Fruit fly (Drosophila melanogaster) whole organism, adult: ENCODE measurements around the gene Pif1.
A peak's percentile ranks its signal among the peaks of the same experiment; 100 is the strongest.

Source experiments
- CG11617 ChIP-seq: fragments of 200-800 bp; sonication (Bioruptor generic); optimal IDR thresholded peaks from 2 replicates; lab custom pipeline; 2017; ENCODE audit warnings: mild to moderate bottlenecking, missing biosample characterization, missing genetic modification reagents, missing genetic modification characterization
- CG12768 ChIP-seq: fragments of 200-800 bp; sonication (Bioruptor generic); optimal IDR thresholded peaks from 2 replicates; lab custom pipeline; 2017; ENCODE audit warnings: missing biosample characterization, missing genetic modification characterization, mild to moderate bottlenecking, moderate library complexity, missing genetic modification reagents
- CG14711 ChIP-seq: fragments of 200-800 bp; sonication (Bioruptor generic); optimal IDR thresholded peaks from 2 replicates; lab custom pipeline; 2018; ENCODE audit warnings: missing biosample characterization, mild to moderate bottlenecking, missing genetic modification characterization, moderate library complexity
- CG1620 ChIP-seq: fragments of 200-800 bp; sonication (Bioruptor generic); optimal IDR thresholded peaks from 2 replicates; lab custom pipeline; 2016; ENCODE audit warnings: missing biosample characterization, missing genetic modification characterization
- CG33017 ChIP-seq: fragments of 200-800 bp; sonication (Bioruptor generic); optimal IDR thresholded peaks from 2 replicates; lab custom pipeline; 2018; ENCODE audit warnings: missing biosample characterization, mild to moderate bottlenecking, missing genetic modification characterization, moderate library complexity
- CG5204 ChIP-seq: fragments of 200-800 bp; sonication (Bioruptor generic); optimal IDR thresholded peaks from 2 replicates; lab custom pipeline; 2016; ENCODE audit warnings: missing biosample characterization, missing genetic modification characterization
- CG7045 ChIP-seq: fragments of 200-800 bp; sonication (Bioruptor generic); optimal IDR thresholded peaks from 2 replicates; lab custom pipeline; 2017; ENCODE audit warnings: missing biosample characterization, mild to moderate bottlenecking, missing genetic modification characterization
- CG7101 ChIP-seq: fragments of 200-800 bp; sonication (Bioruptor generic); optimal IDR thresholded peaks from 2 replicates; lab custom pipeline; 2018; ENCODE audit warnings: missing biosample characterization, mild to moderate bottlenecking, missing genetic modification characterization, moderate library complexity
- Clk ChIP-seq: fragments of 200-800 bp; sonication (Bioruptor generic); optimal IDR thresholded peaks from 2 replicates; lab custom pipeline; 2017; ENCODE audit warnings: missing biosample characterization, missing genetic modification characterization
- Crg-1 ChIP-seq: fragments of 200-800 bp; sonication (Bioruptor generic); optimal IDR thresholded peaks from 2 replicates; lab custom pipeline; 2016; ENCODE audit warnings: missing biosample characterization, missing genetic modification characterization
- Hr96 ChIP-seq: fragments of 200-800 bp; sonication (Bioruptor generic); optimal IDR thresholded peaks from 2 replicates; lab custom pipeline; 2016; ENCODE audit warnings: missing biosample characterization, missing genetic modification characterization
- Mnt ChIP-seq: fragments of 200-800 bp; sonication (Bioruptor generic); optimal IDR thresholded peaks from 2 replicates; lab custom pipeline; 2016; ENCODE audit warnings: missing biosample characterization, mild to moderate bottlenecking, missing genetic modification characterization
- bab1 ChIP-seq: fragments of 200-800 bp; sonication (Bioruptor generic); optimal IDR thresholded peaks from 3 replicates; lab custom pipeline; 2019; ENCODE audit warnings: missing biosample characterization, mild to moderate bottlenecking, missing genetic modification characterization, moderate library complexity
- cic ChIP-seq: fragments of 200-800 bp; sonication (Bioruptor generic); optimal IDR thresholded peaks from 2 replicates; lab custom pipeline; 2017; ENCODE audit warnings: missing biosample characterization, mild to moderate bottlenecking, missing genetic modification characterization, moderate library complexity
- cnc ChIP-seq, 2 experiments: fragments of >200 bp; optimal IDR thresholded peaks; 2 replicates each; lab custom pipeline; 2017
- kay ChIP-seq: fragments of 200-800 bp; sonication (Bioruptor generic); peaks from one replicate; lab custom pipeline; 2016; ENCODE audit warnings: missing biosample characterization, missing genetic modification characterization, borderline replicate concordance
- ovo ChIP-seq: fragments of 200-800 bp; sonication (Bioruptor generic); optimal IDR thresholded peaks from 2 replicates; lab custom pipeline; 2016; ENCODE audit warnings: missing biosample characterization, missing genetic modification characterization
- pad ChIP-seq: fragments of 200-800 bp; sonication (Bioruptor generic); optimal IDR thresholded peaks from 3 replicates; lab custom pipeline; 2017; ENCODE audit warnings: missing biosample characterization, missing genetic modification characterization, mild to moderate bottlenecking, moderate library complexity, missing genetic modification reagents
- tj ChIP-seq: fragments of 200-800 bp; sonication (Bioruptor generic); optimal IDR thresholded peaks from 3 replicates; lab custom pipeline; 2017; ENCODE audit warnings: missing biosample characterization, mild to moderate bottlenecking, missing genetic modification characterization, moderate library complexity
- toe ChIP-seq: fragments of 200-800 bp; sonication (Bioruptor generic); optimal IDR thresholded peaks from 2 replicates; lab custom pipeline; 2016; ENCODE audit warnings: missing biosample characterization, missing genetic modification characterization

The Pif1 gene

dm6 chr2L:3477057-3477755, 7.4 kb upstream of the Pif1 start:
- TF ChIP-seq Clk (GFP tag; lab: Kevin White, UChicago) (no peak), pad (GFP tag; lab: Kevin White, UChicago) (no peak), CG12768 (GFP tag; lab: Kevin White, UChicago) (no peak), CG11617 (GFP tag; lab: Kevin White, UChicago) (peak; percentile 24), kay (GFP tag; lab: Kevin White, UChicago) (no peak), CG1620 (GFP tag; lab: Kevin White, UChicago) (no peak), CG14711 (tag; lab: Kevin White, UChicago) (no peak), CG5204 (GFP tag; lab: Kevin White, UChicago) (peak; percentile 66), toe (GFP tag; lab: Kevin White, UChicago) (no peak), Mnt (GFP tag; lab: Kevin White, UChicago) (no peak), bab1 (GFP tag; lab: Kevin White, UChicago) (peak; percentile 7), cic (GFP tag; lab: Kevin White, UChicago) (no peak), CG7101 (tag; lab: Kevin White, UChicago) (no peak), ovo (no peak), cnc (optimal IDR thresholded peaks at IDR 0.05; lab: Kevin White, UChicago) (peak in 1 of 2 experiments; percentile 8), CG7045 (GFP tag; lab: Kevin White, UChicago) (peak; percentile 52), tj (GFP tag; lab: Kevin White, UChicago) (no peak), Hr96 (GFP tag; lab: Kevin White, UChicago) (peak; percentile 28), CG33017 (tag; lab: Kevin White, UChicago) (no peak)

- TF ChIP-seq cnc (optimal IDR thresholded peaks at IDR 0.05; lab: Kevin White, UChicago) (peak; percentile 64 to 78), Clk (GFP tag; lab: Kevin White, UChicago) (no peak), Crg-1 (no peak), CG12768 (GFP tag; lab: Kevin White, UChicago) (no peak), CG7101 (tag; lab: Kevin White, UChicago) (no peak), Hr96 (GFP tag; lab: Kevin White, UChicago) (no peak), CG14711 (tag; lab: Kevin White, UChicago) (no peak), CG11617 (GFP tag; lab: Kevin White, UChicago) (no peak), Mnt (GFP tag; lab: Kevin White, UChicago) (peak; percentile 19)
These were observed 6.7 kb upstream of the Pif1 start for dm6 chr2L:3476399-3477056.

dm6 chr2L:3475948-3476347, 6.1 kb upstream of the Pif1 start:
- no peak for TF ChIP-seq CG5204 (GFP tag; lab: Kevin White, UChicago)
- TF ChIP-seq ovo, result no peak
- no peak for TF ChIP-seq tj (GFP tag; lab: Kevin White, UChicago)
- no peak for TF ChIP-seq CG7101 (tag; lab: Kevin White, UChicago)
- TF ChIP-seq cnc (optimal IDR thresholded peaks at IDR 0.05; lab: Kevin White, UChicago), result no peak
- no peak for TF ChIP-seq Hr96 (GFP tag; lab: Kevin White, UChicago)
- TF ChIP-seq Crg-1, result no peak
- no peak for TF ChIP-seq Clk (GFP tag; lab: Kevin White, UChicago)
- no peak for TF ChIP-seq pad (GFP tag; lab: Kevin White, UChicago)
- TF ChIP-seq kay (GFP tag; lab: Kevin White, UChicago), result no peak
- TF ChIP-seq CG11617 (GFP tag; lab: Kevin White, UChicago), result no peak
- no peak for TF ChIP-seq CG12768 (GFP tag; lab: Kevin White, UChicago)
- TF ChIP-seq CG7045 (GFP tag; lab: Kevin White, UChicago), result no peak
- TF ChIP-seq CG1620 (GFP tag; lab: Kevin White, UChicago), result no peak
- TF ChIP-seq CG33017 (tag; lab: Kevin White, UChicago), result no peak
- TF ChIP-seq bab1 (GFP tag; lab: Kevin White, UChicago), result no peak
- TF ChIP-seq toe (GFP tag; lab: Kevin White, UChicago), result no peak
- TF ChIP-seq cic (GFP tag; lab: Kevin White, UChicago), result no peak
- no peak for TF ChIP-seq CG14711 (tag; lab: Kevin White, UChicago)
- no peak for TF ChIP-seq Mnt (GFP tag; lab: Kevin White, UChicago)

dm6 chr2L:3475168-3475567, 5.4 kb upstream of the Pif1 start:
- no peak for TF ChIP-seq Crg-1
- no peak for TF ChIP-seq bab1 (GFP tag; lab: Kevin White, UChicago)
- TF ChIP-seq ovo, result no peak
- TF ChIP-seq kay (GFP tag; lab: Kevin White, UChicago), result no peak
- no peak for TF ChIP-seq CG7101 (tag; lab: Kevin White, UChicago)
- TF ChIP-seq CG14711 (tag; lab: Kevin White, UChicago), result no peak
- no peak for TF ChIP-seq Mnt (GFP tag; lab: Kevin White, UChicago)
- TF ChIP-seq cnc (optimal IDR thresholded peaks at IDR 0.05; lab: Kevin White, UChicago), result no peak
- TF ChIP-seq CG5204 (GFP tag; lab: Kevin White, UChicago), result no peak
- no peak for TF ChIP-seq cic (GFP tag; lab: Kevin White, UChicago)
- no peak for TF ChIP-seq Hr96 (GFP tag; lab: Kevin White, UChicago)
- TF ChIP-seq Clk (GFP tag; lab: Kevin White, UChicago), result no peak

- TF ChIP-seq CG7101 (tag; lab: Kevin White, UChicago) (peak; percentile 44), cnc (optimal IDR thresholded peaks at IDR 0.05; lab: Kevin White, UChicago) (no peak), CG11617 (GFP tag; lab: Kevin White, UChicago) (no peak), Mnt (GFP tag; lab: Kevin White, UChicago) (peak; percentile 33), Hr96 (GFP tag; lab: Kevin White, UChicago) (peak; percentile 49), CG1620 (GFP tag; lab: Kevin White, UChicago) (peak; percentile 73), pad (GFP tag; lab: Kevin White, UChicago) (peak; percentile 1)
These were observed 2.4 kb upstream of the Pif1 start, which contains the start of gene Pgant4 for dm6 chr2L:3472242-3472641. Pgant4 (plus strand) TSS chr2L:3472603.
